Worm (Caenorhabditis elegans): ENCODE measurements around the gene C34C12.12.

The C34C12.12 gene

ce11 chrIII:3487133-3487532 is 34.1 kb downstream of the C34C12.12 start:
- TF ChIP-seq hrde-1 (tag; optimal IDR thresholded peaks at IDR 0.05; ENCODE audit: borderline replicate concordance), result no peak
- no peak for TF ChIP-seq F23B12.7 (tag; optimal IDR thresholded peaks at IDR 0.05; ENCODE audit: insufficient read depth)
- TF ChIP-seq Y79H2A.3 (GFP tag; conservative IDR thresholded peaks at IDR 0.05), result no peak

- TF ChIP-seq hmg-1.2 (GFP tag; IDR thresholded peaks at IDR 0.05) (peak; percentile 65), gei-17 (GFP tag; optimal IDR thresholded peaks at IDR 0.05) (no peak)
Observed at ce11 chrIII:3488224-3488623, 35.2 kb downstream of the C34C12.12 start, which contains the start of gene C34C12.7. Gene C34C12.7 (minus strand): TSS chrIII:3488341.

ce11 chrIII:3493138-3493537 is 40.1 kb downstream of the C34C12.12 start, which contains the start of gene gly-14:
Gene gly-14 (minus strand): TSS chrIII:3493238.
- no peak for TF ChIP-seq B0336.3 (GFP tag; IDR thresholded peaks at IDR 0.05)
- TF ChIP-seq lin-54 (GFP tag; optimal IDR thresholded peaks at IDR 0.05), result no peak
- no peak for TF ChIP-seq let-607 (tag; optimal IDR thresholded peaks at IDR 0.05)
- no peak for TF ChIP-seq T07F8.4 (tag; optimal IDR thresholded peaks at IDR 0.05)
- no peak for TF ChIP-seq T26A5.8 (tag; optimal IDR thresholded peaks at IDR 0.05)

ce11 chrIII:3498957-3499356 is 46.0 kb downstream of the C34C12.12 start, which contains the start of gene M01F1.9:
Gene M01F1.9 (minus strand): TSS chrIII:3499057.
- TF ChIP-seq F57A8.1 (GFP tag; optimal IDR thresholded peaks at IDR 0.05), result no peak
- no peak for TF ChIP-seq F23B12.7 (tag; optimal IDR thresholded peaks at IDR 0.05; ENCODE audit: insufficient read depth)
- TF ChIP-seq ztf-26 (tag; optimal IDR thresholded peaks at IDR 0.05), result no peak
- TF ChIP-seq let-526 (GFP tag; IDR thresholded peaks at IDR 0.05), result no peak
- TF ChIP-seq B0019.2 (GFP tag; conservative IDR thresholded peaks at IDR 0.05), result no peak
- TF ChIP-seq mcd-1 (GFP tag; IDR thresholded peaks at IDR 0.05), result no peak
- TF ChIP-seq athp-1 (tag; optimal IDR thresholded peaks at IDR 0.05), result no peak
- TF ChIP-seq tbx-9 (tag; optimal IDR thresholded peaks at IDR 0.05; ENCODE audit: borderline replicate concordance), result no peak
- no peak for TF ChIP-seq chd-7 (tag; optimal IDR thresholded peaks at IDR 0.05)
- TF ChIP-seq lin-26 (GFP tag; IDR thresholded peaks at IDR 0.05), result no peak

- TF ChIP-seq ZK185.1 (tag; optimal IDR thresholded peaks at IDR 0.05; ENCODE audit: poor library complexity, severe bottlenecking) (no peak), zfh-2 (GFP tag; conservative IDR thresholded peaks at IDR 0.05) (no peak), lin-40 (tag; optimal IDR thresholded peaks at IDR 0.05) (no peak), rcor-1 (GFP tag; IDR thresholded peaks at IDR 0.05) (no peak), cebp-1 (GFP tag; IDR thresholded peaks at IDR 0.05) (no peak), cebp-1 (tag; optimal IDR thresholded peaks at IDR 0.05) (peak; percentile 25), tbx-9 (tag; optimal IDR thresholded peaks at IDR 0.05; ENCODE audit: borderline replicate concordance) (no peak), madf-6 (GFP tag; IDR thresholded peaks at IDR 0.05) (peak; percentile 41), F23B12.7 (tag; optimal IDR thresholded peaks at IDR 0.05; ENCODE audit: insufficient read depth) (no peak), hmg-1.2 (GFP tag; IDR thresholded peaks at IDR 0.05) (no peak), ceh-27 (GFP tag; optimal IDR thresholded peaks at IDR 0.05) (peak; percentile 39), ztf-22 (GFP tag; optimal IDR thresholded peaks at IDR 0.05) (no peak), F22D6.2 (tag; optimal IDR thresholded peaks at IDR 0.05) (no peak), ztf-25 (GFP tag; IDR thresholded peaks at IDR 0.05) (no peak), let-526 (GFP tag; IDR thresholded peaks at IDR 0.05) (peak; percentile 72; the same call in 1 of the 2 replicates), hlh-26 (GFP tag; conservative IDR thresholded peaks at IDR 0.05) (no peak), lir-1 (GFP tag; conservative IDR thresholded peaks at IDR 0.05) (no peak), aptf-3 (GFP tag; IDR thresholded peaks at IDR 0.05) (no peak), rec-8 (tag; optimal IDR thresholded peaks at IDR 0.05) (no peak), dpl-1 (GFP tag; optimal IDR thresholded peaks at IDR 0.05) (no peak), hsf-1 (GFP tag; IDR thresholded peaks at IDR 0.05) (no peak), zim-3 (tag; optimal IDR thresholded peaks at IDR 0.05) (no peak), athp-1 (tag; optimal IDR thresholded peaks at IDR 0.05) (no peak), ceh-58 (GFP tag; IDR thresholded peaks at IDR 0.05) (no peak), lsl-1 (GFP tag; optimal IDR thresholded peaks at IDR 0.05) (peak; percentile 10), attf-3 (GFP tag; conservative IDR thresholded peaks at IDR 0.05) (peak; percentile 57; the same call in 1 of the 2 replicates), tlf-1 (GFP tag; optimal IDR thresholded peaks at IDR 0.05) (no peak)
Observed at ce11 chrIII:3499850-3500249, 46.9 kb downstream of the C34C12.12 start.
